Fruit fly (Drosophila melanogaster) whole organism, larva: Measurements from ENCODE around the gene stol.

Source experiments
- noc ChIP-seq: fragments of 200-800 bp; sonication (Bioruptor generic); optimal IDR thresholded peaks from 3 replicates; lab custom pipeline; 2019; ENCODE audit warnings: missing biosample characterization, mild to moderate bottlenecking, missing genetic modification characterization, moderate library complexity

Gene stol

dm6 chr2L:15641668-15642067 is 76.4 kb downstream of the stol start:
- no peak for TF ChIP-seq noc (tag; lab: Kevin White, UChicago)

dm6 chr2L:15629596-15630168 is 88.4 kb downstream of the stol start, which contains the start of gene CG18480:
Gene CG18480 (plus strand): TSS chr2L:15630002.
- TF ChIP-seq noc (tag; lab: Kevin White, UChicago) = peak; percentile 80

- no peak for TF ChIP-seq noc (tag; lab: Kevin White, UChicago)
Measured at dm6 chr2L:15628378-15628777, 89.7 kb downstream of the stol start, which contains the start of gene CG7631. Gene CG7631 (plus strand): TSS chr2L:15628678.

- no peak for TF ChIP-seq noc (tag; lab: Kevin White, UChicago)
Measured at dm6 chr2L:15623458-15623857, 94.6 kb downstream of the stol start, which contains the start of gene Or35a. Gene Or35a (minus strand): TSS chr2L:15623558.

- no peak for TF ChIP-seq noc (tag; lab: Kevin White, UChicago)
Measured at dm6 chr2L:15616697-15617096, 101.4 kb downstream of the stol start, which contains the start of gene CG11865. Gene CG11865 (plus strand): TSS chr2L:15616997.

dm6 chr2L:15616251-15616650 is 101.8 kb downstream of the stol start, which contains the start of gene CG15253:
Gene CG15253 (minus strand): TSS chr2L:15616351.
- no peak for TF ChIP-seq noc (tag; lab: Kevin White, UChicago)

dm6 chr2L:15614728-15615127 is 103.3 kb downstream of the stol start, which contains the start of gene CG15254:
Gene CG15254 (minus strand): TSS chr2L:15614828.
- TF ChIP-seq noc (tag; lab: Kevin White, UChicago) = no peak

dm6 chr2L:15613285-15613912 is 104.7 kb downstream of the stol start, which contains the start of gene Semp1:
Gene Semp1 (minus strand): TSS chr2L:15613335.
- TF ChIP-seq noc (tag; lab: Kevin White, UChicago) = no peak

dm6 chr2L:15611669-15612308 is 106.3 kb downstream of the stol start, which contains the start of gene CG15255:
Gene CG15255 (minus strand): TSS chr2L:15611719.
- peak; percentile 40 for TF ChIP-seq noc (tag; lab: Kevin White, UChicago)

dm6 chr2L:15609139-15609538 is 108.9 kb downstream of the stol start:
- no peak for TF ChIP-seq noc (tag; lab: Kevin White, UChicago)
